Worm (Caenorhabditis elegans): ENCODE results near the gene hpo-31.

DNA sequence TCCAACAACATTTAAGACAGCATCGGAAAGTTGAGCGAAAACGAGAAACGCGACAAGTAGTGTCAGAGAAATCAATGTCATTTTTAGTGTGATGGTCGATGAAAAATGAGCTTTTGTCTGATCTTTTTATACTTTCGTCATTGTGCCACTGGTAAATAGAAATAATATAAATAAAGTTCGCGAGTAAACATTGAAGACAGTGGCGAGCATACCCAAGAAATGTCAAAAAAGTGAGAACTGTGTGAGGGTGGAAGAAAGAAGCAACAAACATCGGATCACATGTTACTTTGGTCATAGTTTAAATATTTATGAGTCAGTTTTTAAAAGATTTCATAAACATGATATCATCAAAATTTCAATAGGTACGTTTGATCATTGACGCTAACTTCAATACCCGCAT lies 31.5 kb downstream of the hpo-31 start, which contains the start of gene ttr-21:
- TF ChIP-seq hlh-8 (tag; optimal IDR thresholded peaks at IDR 0.05) (no peak), K02D7.2 (tag; optimal IDR thresholded peaks at IDR 0.05) (no peak), nhr-11 (tag; optimal IDR thresholded peaks at IDR 0.05) (no peak), rnt-1 (tag; optimal IDR thresholded peaks at IDR 0.05) (no peak), nfya-1 (tag; optimal IDR thresholded peaks at IDR 0.05) (no peak)
